Fruit fly (Drosophila melanogaster) whole organism, embryonic: ENCODE data around the gene yellow-e2.
A peak's percentile ranks its signal among the peaks of the same experiment; 100 is the strongest.

ENCODE experiments used
- Abd-B ChIP-seq: fragments of 200-800 bp; sonication (Bioruptor generic); optimal IDR thresholded peaks from 2 replicates; lab custom pipeline; 2018; ENCODE audit warnings: missing biosample characterization, mild to moderate bottlenecking, missing genetic modification characterization, moderate library complexity
- Aef1 ChIP-seq: fragments of 200-800 bp; sonication (Bioruptor generic); IDR thresholded peaks from 3 replicates; pipeline ENCODE4 v1.3.6; 2022; ENCODE audit warnings: missing biosample characterization, missing genetic modification characterization
- Awh ChIP-seq: fragments of 200-800 bp; sonication (Bioruptor generic); IDR thresholded peaks from 2 replicates; pipeline ENCODE4, ENCODE4 v1.3.6; 2022; ENCODE audit warnings: missing biosample characterization, missing genetic modification characterization
- Bteb2 ChIP-seq: fragments of 200-800 bp; sonication (Bioruptor generic); optimal IDR thresholded peaks from 2 replicates; lab custom pipeline; 2016; ENCODE audit warnings: missing biosample characterization, missing genetic modification characterization
- CG1024 ChIP-seq: fragments of 200-800 bp; sonication (Bioruptor generic); IDR thresholded peaks from 2 replicates; pipeline ENCODE4 v1.3.6; 2022; ENCODE audit warnings: missing biosample characterization, missing genetic modification characterization
- CG10565 ChIP-seq: fragments of 200-800 bp; sonication (Bioruptor generic); optimal IDR thresholded peaks from 3 replicates; lab custom pipeline; 2016; ENCODE audit warnings: missing biosample characterization, mild to moderate bottlenecking, missing genetic modification characterization
- CG11093 ChIP-seq: fragments of 200-800 bp; sonication (Bioruptor generic); IDR thresholded peaks from 3 replicates; pipeline ENCODE4 v1.3.6; 2022; ENCODE audit warnings: missing biosample characterization, missing genetic modification characterization
- CG12236 ChIP-seq: fragments of 200-800 bp; sonication (Bioruptor generic); optimal IDR thresholded peaks from 2 replicates; lab custom pipeline; 2016; ENCODE audit warnings: missing biosample characterization, missing genetic modification characterization
- CG13624 ChIP-seq: fragments of 200-800 bp; sonication (Bioruptor generic); optimal IDR thresholded peaks from 2 replicates; lab custom pipeline; 2016; ENCODE audit warnings: missing biosample characterization, missing genetic modification characterization
- CG15479 ChIP-seq: fragments of 200-800 bp; sonication (Bioruptor generic); optimal IDR thresholded peaks from 3 replicates; lab custom pipeline; 2019; ENCODE audit warnings: missing biosample characterization, mild to moderate bottlenecking, missing genetic modification characterization, moderate library complexity
- CG17186 ChIP-seq: fragments of 200-800 bp; sonication (Bioruptor generic); optimal IDR thresholded peaks from 3 replicates; lab custom pipeline; 2017; ENCODE audit warnings: missing biosample characterization, missing genetic modification reagents, missing genetic modification characterization
- CG17328 ChIP-seq: fragments of 200-800 bp; sonication (Bioruptor generic); IDR thresholded peaks from 2 replicates; pipeline ENCODE4 v1.3.6; 2022; ENCODE audit warnings: missing biosample characterization, missing genetic modification characterization
- CG17361 ChIP-seq: fragments of 200-800 bp; sonication (Bioruptor generic); IDR thresholded peaks from 3 replicates; pipeline ENCODE4 v1.3.6; 2022; ENCODE audit warnings: missing biosample characterization, missing genetic modification characterization
- CG2678 ChIP-seq: fragments of 200-800 bp; sonication (Bioruptor generic); optimal IDR thresholded peaks from 3 replicates; lab custom pipeline; 2019; ENCODE audit warnings: missing biosample characterization, mild to moderate bottlenecking, missing genetic modification characterization, moderate library complexity
- CG2889 ChIP-seq: fragments of 200-800 bp; sonication (Bioruptor generic); IDR thresholded peaks from 3 replicates; pipeline ENCODE4 v1.3.6; 2022; ENCODE audit warnings: missing biosample characterization, missing genetic modification characterization
- CG32767 ChIP-seq: fragments of 200-800 bp; sonication (Bioruptor generic); IDR thresholded peaks from 2 replicates; pipeline ENCODE4 v1.3.6; 2022; ENCODE audit warnings: missing biosample characterization, missing genetic modification characterization
- CG4404 ChIP-seq: fragments of 200-800 bp; sonication (Bioruptor generic); IDR thresholded peaks from 2 replicates; pipeline ENCODE4 v1.3.6; 2022; ENCODE audit warnings: missing biosample characterization, missing genetic modification characterization
- CG4707 ChIP-seq: fragments of 200-800 bp; sonication (Bioruptor generic); optimal IDR thresholded peaks from 2 replicates; lab custom pipeline; 2018; ENCODE audit warnings: missing biosample characterization, mild to moderate bottlenecking, missing genetic modification characterization, moderate library complexity
- CG4820 ChIP-seq: fragments of 200-800 bp; sonication (Bioruptor generic); optimal IDR thresholded peaks from 3 replicates; lab custom pipeline; 2016; ENCODE audit warnings: missing biosample characterization, missing genetic modification characterization
- CG6175 ChIP-seq: fragments of 200-800 bp; sonication (Bioruptor generic); IDR thresholded peaks from 3 replicates; pipeline ENCODE4 v1.3.6; 2022; ENCODE audit warnings: missing biosample characterization, missing genetic modification characterization
- CG7839 ChIP-seq: fragments of 200-800 bp; sonication (Bioruptor generic); optimal IDR thresholded peaks from 3 replicates; lab custom pipeline; 2018; ENCODE audit warnings: missing biosample characterization, mild to moderate bottlenecking, missing genetic modification characterization, moderate library complexity
- Dp ChIP-seq: fragments of 200-800 bp; sonication (Bioruptor generic); optimal IDR thresholded peaks from 2 replicates; lab custom pipeline; 2018; ENCODE audit warnings: missing biosample characterization, mild to moderate bottlenecking, missing genetic modification characterization, moderate library complexity
- Dref ChIP-seq: fragments of 200-800 bp; sonication (Bioruptor generic); IDR thresholded peaks from 2 replicates; pipeline ENCODE4 v1.3.6; 2022; ENCODE audit warnings: missing biosample characterization, missing genetic modification characterization
- ERR ChIP-seq: fragments of 200-800 bp; sonication (Bioruptor generic); optimal IDR thresholded peaks from 2 replicates; lab custom pipeline; 2016; ENCODE audit warnings: missing biosample characterization, missing genetic modification characterization
- Eip74EF ChIP-seq, 2 experiments: fragments of 200-800 bp in 1 of 2; fragments of >200 bp in 1 of 2; sonication (Bioruptor generic) in 1 of 2; optimal IDR thresholded peaks; 2 replicates each; lab custom pipeline; 2017 to 2019; ENCODE audit warnings: missing biosample characterization in 2 of 2, missing genetic modification characterization in 2 of 2, mild to moderate bottlenecking in 1 of 2, moderate library complexity in 1 of 2
- Gsc ChIP-seq: fragments of 200-800 bp; sonication (Bioruptor generic); IDR thresholded peaks from 2 replicates; pipeline ENCODE4 v1.3.6; 2022; ENCODE audit warnings: missing biosample characterization, missing genetic modification characterization
- Hmx ChIP-seq: fragments of 200-800 bp; sonication (Bioruptor generic); optimal IDR thresholded peaks from 2 replicates; lab custom pipeline; 2016; ENCODE audit warnings: missing biosample characterization, missing genetic modification characterization
- Hr39 ChIP-seq: fragments of >200 bp; optimal IDR thresholded peaks from 2 replicates; lab custom pipeline; 2017
- Jarid2 ChIP-seq: fragments of 200-800 bp; sonication (Bioruptor generic); optimal IDR thresholded peaks from 3 replicates; lab custom pipeline; 2017; ENCODE audit warnings: mild to moderate bottlenecking, missing biosample characterization, missing genetic modification reagents, missing genetic modification characterization
- Neu2 ChIP-seq: fragments of 200-800 bp; sonication (Bioruptor generic); optimal IDR thresholded peaks from 3 replicates; lab custom pipeline; 2016; ENCODE audit warnings: missing biosample characterization, missing genetic modification characterization, borderline replicate concordance
- Poxn ChIP-seq: fragments of 200-800 bp; sonication (Bioruptor generic); IDR thresholded peaks from 2 replicates; pipeline ENCODE4 v1.3.6; 2022; ENCODE audit warnings: missing biosample characterization, missing genetic modification characterization
- Rx ChIP-seq: fragments of 200-800 bp; sonication (Bioruptor generic); IDR thresholded peaks from 2 replicates; pipeline ENCODE4 v1.3.6; 2022; ENCODE audit warnings: missing biosample characterization, missing genetic modification characterization
- Sin3A ChIP-seq: fragments of >200 bp; optimal IDR thresholded peaks from 2 replicates; lab custom pipeline; 2018
- Ssrp ChIP-seq: fragments of 200-800 bp; sonication (Bioruptor generic); optimal IDR thresholded peaks from 2 replicates; lab custom pipeline; 2018; ENCODE audit warnings: missing biosample characterization, mild to moderate bottlenecking, missing genetic modification characterization, moderate library complexity
- Xbp1 ChIP-seq: fragments of 200-800 bp; sonication (Bioruptor generic); optimal IDR thresholded peaks from 3 replicates; lab custom pipeline; 2016; ENCODE audit warnings: missing biosample characterization, mild to moderate bottlenecking, missing genetic modification characterization
- ase ChIP-seq: fragments of 200-800 bp; sonication (Bioruptor generic); IDR thresholded peaks from 3 replicates; pipeline ENCODE4 v1.3.6; 2022; ENCODE audit warnings: missing biosample characterization, missing genetic modification characterization
- cg ChIP-seq: fragments of 200-800 bp; sonication (Bioruptor generic); optimal IDR thresholded peaks from 3 replicates; lab custom pipeline; 2019; ENCODE audit warnings: missing biosample characterization, mild to moderate bottlenecking, missing genetic modification characterization, moderate library complexity
- crp ChIP-seq, 2 experiments: fragments of 200-800 bp; sonication (Bioruptor generic); optimal IDR thresholded peaks; 2 replicates in 1 of 2; 3 replicates in 1 of 2; lab custom pipeline; 2017; ENCODE audit warnings: missing biosample characterization in 2 of 2, missing genetic modification characterization in 2 of 2, mild to moderate bottlenecking in 1 of 2, moderate library complexity in 1 of 2
- dimm ChIP-seq: fragments of 200-800 bp; sonication (Bioruptor generic); IDR thresholded peaks from 2 replicates; pipeline ENCODE4 v1.3.6; 2022; ENCODE audit warnings: missing biosample characterization, missing genetic modification characterization
- emc ChIP-seq: fragments of 200-800 bp; sonication (Bioruptor generic); optimal IDR thresholded peaks from 2 replicates; lab custom pipeline; 2016; ENCODE audit warnings: missing biosample characterization, missing genetic modification characterization
- ham ChIP-seq: fragments of 200-800 bp; sonication (Bioruptor generic); IDR thresholded peaks from 2 replicates; pipeline ENCODE4 v1.3.6; 2022; ENCODE audit warnings: missing biosample characterization, missing genetic modification characterization
- hth ChIP-seq: fragments of >200 bp; optimal IDR thresholded peaks from 2 replicates; lab custom pipeline; 2017; ENCODE audit warnings: inconsistent platforms
- nerfin-1 ChIP-seq: fragments of 200-800 bp; sonication (Bioruptor generic); optimal IDR thresholded peaks from 3 replicates; lab custom pipeline; 2019; ENCODE audit warnings: missing biosample characterization, mild to moderate bottlenecking, missing genetic modification characterization, moderate library complexity
- org-1 ChIP-seq: fragments of 200-800 bp; sonication (Bioruptor generic); optimal IDR thresholded peaks from 2 replicates; lab custom pipeline; 2017; ENCODE audit warnings: missing biosample characterization, missing genetic modification characterization
- phol ChIP-seq: fragments of 200-800 bp; sonication (Bioruptor generic); optimal IDR thresholded peaks from 3 replicates; lab custom pipeline; 2018; ENCODE audit warnings: missing biosample characterization, mild to moderate bottlenecking, missing genetic modification characterization, moderate library complexity
- pita ChIP-seq: fragments of 200-800 bp; sonication (Bioruptor generic); optimal IDR thresholded peaks from 2 replicates; lab custom pipeline; 2017; ENCODE audit warnings: missing biosample characterization, mild to moderate bottlenecking, missing genetic modification characterization
- scrt ChIP-seq: fragments of 200-800 bp; sonication (Bioruptor generic); optimal IDR thresholded peaks from 2 replicates; lab custom pipeline; 2018; ENCODE audit warnings: missing biosample characterization, mild to moderate bottlenecking, missing genetic modification characterization, moderate library complexity
- seq ChIP-seq: fragments of 200-800 bp; sonication (Bioruptor generic); IDR thresholded peaks from 2 replicates; pipeline ENCODE4 v1.3.6; 2022; ENCODE audit warnings: missing biosample characterization, missing genetic modification characterization
- sqz ChIP-seq: fragments of 200-800 bp; sonication (Bioruptor generic); optimal IDR thresholded peaks from 3 replicates; lab custom pipeline; 2018; ENCODE audit warnings: missing biosample characterization, mild to moderate bottlenecking, missing genetic modification characterization
- tin ChIP-seq: fragments of 200-800 bp; sonication (Bioruptor generic); optimal IDR thresholded peaks from 3 replicates; lab custom pipeline; 2016; ENCODE audit warnings: missing biosample characterization, missing genetic modification characterization
- trh ChIP-seq: fragments of 200-800 bp; sonication (Bioruptor generic); optimal IDR thresholded peaks from 2 replicates; lab custom pipeline; 2016; ENCODE audit warnings: missing biosample characterization, missing genetic modification characterization
- wek ChIP-seq: fragments of 200-800 bp; sonication (Bioruptor generic); optimal IDR thresholded peaks from 3 replicates; lab custom pipeline; 2018; ENCODE audit warnings: missing biosample characterization, mild to moderate bottlenecking, missing genetic modification characterization, moderate library complexity
- zen ChIP-seq: fragments of 200-800 bp; sonication (Bioruptor generic); optimal IDR thresholded peaks from 3 replicates; lab custom pipeline; 2018; ENCODE audit warnings: missing biosample characterization, mild to moderate bottlenecking, missing genetic modification characterization, moderate library complexity

Gene yellow-e2

dm6 chr3R:13441703-13442102 lies 34.9 kb upstream of the yellow-e2 start (continued):
- TF ChIP-seq CG7839 (tag; lab: Kevin White, UChicago) = peak; percentile 17
- no peak for TF ChIP-seq ham (GFP tag; lab: Robert Waterston, UW)
- 0 out of 3 replicates have a peak, but pooled peaks have one; percentile 32 for TF ChIP-seq CG6175 (GFP tag; lab: Robert Waterston, UW)
- TF ChIP-seq CG10565 (GFP tag; lab: Kevin White, UChicago) = no peak
- no peak for TF ChIP-seq CG17328 (GFP tag; lab: Robert Waterston, UW)
- no peak for TF ChIP-seq Gsc (GFP tag; lab: Robert Waterston, UW)
- TF ChIP-seq Awh (GFP tag; lab: Robert Waterston, UW) = no peak
- no peak for TF ChIP-seq tin (GFP tag; lab: Kevin White, UChicago)
- TF ChIP-seq emc (GFP tag; lab: Kevin White, UChicago) = no peak
- no peak for TF ChIP-seq Abd-B (GFP tag; lab: Kevin White, UChicago)
- TF ChIP-seq Hmx = no peak
- no peak for TF ChIP-seq CG2889 (GFP tag; lab: Robert Waterston, UW)
- TF ChIP-seq org-1 (GFP tag; lab: Kevin White, UChicago) = no peak
- TF ChIP-seq wek (GFP tag; lab: Kevin White, UChicago) = peak; percentile 21
- TF ChIP-seq Poxn (GFP tag; lab: Robert Waterston, UW) = no peak
- no peak for TF ChIP-seq crp (GFP tag; optimal IDR thresholded peaks at IDR 0.05; lab: Kevin White, UChicago)
- TF ChIP-seq CG12236 = no peak
- no peak for TF ChIP-seq seq
- no peak for TF ChIP-seq sqz
- TF ChIP-seq Jarid2 = no peak
- TF ChIP-seq CG17186 (GFP tag; lab: Kevin White, UChicago) = no peak
- TF ChIP-seq Aef1 (GFP tag; lab: Robert Waterston, UW) = no peak
- TF ChIP-seq Hr39 (lab: Kevin White, UChicago) = no peak
- no peak for TF ChIP-seq Eip74EF (GFP tag; optimal IDR thresholded peaks at IDR 0.05; lab: Kevin White, UChicago)
- TF ChIP-seq CG4707 (GFP tag; lab: Kevin White, UChicago) = no peak
- TF ChIP-seq dimm (GFP tag; lab: Robert Waterston, UW) = no peak
- no peak for TF ChIP-seq CG4404 (GFP tag; lab: Robert Waterston, UW)
- TF ChIP-seq zen (tag; lab: Kevin White, UChicago) = no peak
- TF ChIP-seq CG15479 (GFP tag; lab: Kevin White, UChicago) = no peak
- TF ChIP-seq ase (GFP tag; lab: Robert Waterston, UW) = no peak
- no peak for TF ChIP-seq Rx (GFP tag; lab: Robert Waterston, UW)
- no peak for TF ChIP-seq Bteb2
- no peak for TF ChIP-seq hth
- no peak for TF ChIP-seq cg (GFP tag; lab: Kevin White, UChicago)
- TF ChIP-seq CG2678 (tag; lab: Kevin White, UChicago) = peak; percentile 73
- no peak for TF ChIP-seq ERR (GFP tag; lab: Kevin White, UChicago)
- TF ChIP-seq Dref = no peak
- TF ChIP-seq Xbp1 (GFP tag; lab: Kevin White, UChicago) = no peak
- no peak for TF ChIP-seq CG4820 (GFP tag; lab: Kevin White, UChicago)
- no peak for TF ChIP-seq Neu2 (GFP tag; lab: Kevin White, UChicago)
- no peak for TF ChIP-seq pita (GFP tag; lab: Kevin White, UChicago)
- peak; percentile 1 for TF ChIP-seq scrt
- no peak for TF ChIP-seq CG11093
- no peak for TF ChIP-seq Ssrp (tag; lab: Kevin White, UChicago)
- TF ChIP-seq CG17361 = peak; percentile 36; the same call in 1 of the 3 replicates
- no peak for TF ChIP-seq CG13624
- TF ChIP-seq Sin3A (lab: Kevin White, UChicago) = no peak
- no peak for TF ChIP-seq nerfin-1
- TF ChIP-seq CG1024 (GFP tag; lab: Robert Waterston, UW) = no peak
- TF ChIP-seq phol (tag; lab: Kevin White, UChicago) = no peak
- no peak for TF ChIP-seq trh
- TF ChIP-seq Dp (GFP tag; lab: Kevin White, UChicago) = no peak
- no peak for TF ChIP-seq CG32767 (GFP tag; lab: Robert Waterston, UW)
